Worm (Caenorhabditis elegans): Measurements from ENCODE around the gene F46B6.10.

Gene F46B6.10

ce11 chrV:9758437-9758836 is 43.4 kb downstream of the F46B6.10 start:
- TF ChIP-seq rec-8 (tag; optimal IDR thresholded peaks at IDR 0.05) (no peak), attf-6 (GFP tag; IDR thresholded peaks at IDR 0.05) (no peak), madf-3 (GFP tag; IDR thresholded peaks at IDR 0.05) (no peak), aptf-2 (GFP tag; conservative IDR thresholded peaks at IDR 0.05) (no peak), egl-44 (GFP tag; IDR thresholded peaks at IDR 0.05) (no peak)

ce11 chrV:9757884-9758283 is 44.0 kb downstream of the F46B6.10 start, which contains the start of gene F58E6.11:
Gene F58E6.11, minus strand, starts transcription at chrV:9757984.
- TF ChIP-seq ztf-3 (GFP tag; optimal IDR thresholded peaks at IDR 0.05) (no peak), unc-130 (GFP tag; optimal IDR thresholded peaks at IDR 0.05) (no peak), Y67H2A.10 (GFP tag; conservative IDR thresholded peaks at IDR 0.05) (no peak), tbp1 (GFP tag; optimal IDR thresholded peaks at IDR 0.05) (no peak), ztf-22 (GFP tag; optimal IDR thresholded peaks at IDR 0.05) (no peak), B0035.1 (tag; optimal IDR thresholded peaks at IDR 0.05) (no peak), repo-1 (tag; optimal IDR thresholded peaks at IDR 0.05) (no peak)

ce11 chrV:9756242-9756641 is 45.6 kb downstream of the F46B6.10 start, which contains the start of gene hrg-3:
Gene hrg-3, plus strand, starts transcription at chrV:9756468.
- peak; percentile 72 for TF ChIP-seq nhr-80 (tag; optimal IDR thresholded peaks at IDR 0.05)
- peak; percentile 18 for TF ChIP-seq unc-62 (GFP tag; optimal IDR thresholded peaks at IDR 0.05)
- TF ChIP-seq zfh-2 (GFP tag; conservative IDR thresholded peaks at IDR 0.05), result no peak

ce11 chrV:9755725-9756124 is 46.1 kb downstream of the F46B6.10 start, which contains the start of gene F58E6.8:
Gene F58E6.8, minus strand, starts transcription at chrV:9755825.
- TF ChIP-seq chd-7 (tag; optimal IDR thresholded peaks at IDR 0.05), result no peak
- no peak for TF ChIP-seq aptf-2 (GFP tag; conservative IDR thresholded peaks at IDR 0.05)
- TF ChIP-seq lin-54 (GFP tag; optimal IDR thresholded peaks at IDR 0.05), result no peak
- no peak for TF ChIP-seq fkh-3 (tag; optimal IDR thresholded peaks at IDR 0.05)
- TF ChIP-seq snpc-3.4 (tag; optimal IDR thresholded peaks at IDR 0.05), result no peak
- no peak for TF ChIP-seq akir-1 (GFP tag; optimal IDR thresholded peaks at IDR 0.05)
- no peak for TF ChIP-seq mcd-1 (GFP tag; IDR thresholded peaks at IDR 0.05)
- no peak for TF ChIP-seq ztf-26 (tag; optimal IDR thresholded peaks at IDR 0.05)
- no peak for TF ChIP-seq madf-6 (GFP tag; IDR thresholded peaks at IDR 0.05)
- TF ChIP-seq F57C9.4 (tag; optimal IDR thresholded peaks at IDR 0.05), result no peak
- TF ChIP-seq ZK185.1 (tag; optimal IDR thresholded peaks at IDR 0.05; ENCODE audit: poor library complexity, severe bottlenecking), result no peak
- no peak for TF ChIP-seq gei-17 (GFP tag; optimal IDR thresholded peaks at IDR 0.05)

ce11 chrV:9754459-9754858 is 47.4 kb downstream of the F46B6.10 start, which contains the start of gene F58E6.5:
Gene F58E6.5, minus strand, starts transcription at chrV:9754559.
- TF ChIP-seq snpc-3.4 (tag; optimal IDR thresholded peaks at IDR 0.05), result no peak
- TF ChIP-seq rec-8 (tag; optimal IDR thresholded peaks at IDR 0.05), result no peak

ce11 chrV:9753554-9753953 is 48.3 kb downstream of the F46B6.10 start:
- TF ChIP-seq lin-35 (GFP tag; optimal IDR thresholded peaks at IDR 0.05) (no peak), ceh-58 (GFP tag; IDR thresholded peaks at IDR 0.05) (no peak), nfya-1 (tag; optimal IDR thresholded peaks at IDR 0.05; ENCODE audit: borderline replicate concordance, insufficient read depth) (no peak), ZK185.1 (tag; optimal IDR thresholded peaks at IDR 0.05; ENCODE audit: poor library complexity, severe bottlenecking) (no peak), gei-17 (GFP tag; optimal IDR thresholded peaks at IDR 0.05) (no peak), mel-28 (tag; optimal IDR thresholded peaks at IDR 0.05; ENCODE audit: borderline replicate concordance) (no peak), lin-54 (GFP tag; optimal IDR thresholded peaks at IDR 0.05) (no peak), madf-10 (tag; optimal IDR thresholded peaks at IDR 0.05) (no peak), lir-1 (GFP tag; conservative IDR thresholded peaks at IDR 0.05) (no peak), lin-40 (tag; optimal IDR thresholded peaks at IDR 0.05) (no peak), nfya-2 (GFP tag; IDR thresholded peaks at IDR 0.05) (no peak), hrde-1 (tag; optimal IDR thresholded peaks at IDR 0.05; ENCODE audit: borderline replicate concordance) (no peak)
